Worm (Caenorhabditis elegans): ENCODE data around the gene F39E9.6.
A peak's percentile ranks its signal among the peaks of the same experiment; 100 is the strongest.

Gene F39E9.6

ce11 chrII:3343714-3344113, 30.4 kb upstream of the F39E9.6 start, which contains the start of gene F14D2.15:
Gene F14D2.15, minus strand, starts transcription at chrII:3343814.
- TF ChIP-seq F55B11.4 (tag; optimal IDR thresholded peaks at IDR 0.05; ENCODE audit: borderline replicate concordance, insufficient read depth) (no peak), lsl-1 (GFP tag; optimal IDR thresholded peaks at IDR 0.05) (no peak), somi-1 (GFP tag; optimal IDR thresholded peaks at IDR 0.05) (no peak), ekl-4 (GFP tag; IDR thresholded peaks at IDR 0.05) (no peak), atf-7 (tag; optimal IDR thresholded peaks at IDR 0.05) (no peak), pbrm-1 (GFP tag; IDR thresholded peaks at IDR 0.05) (no peak), mel-28 (tag; optimal IDR thresholded peaks at IDR 0.05; ENCODE audit: borderline replicate concordance) (no peak)

ce11 chrII:3341989-3342388, 28.6 kb upstream of the F39E9.6 start, which contains the start of gene F14D2.11:
Gene F14D2.11, minus strand, starts transcription at chrII:3342089.
- TF ChIP-seq madf-3 (GFP tag; IDR thresholded peaks at IDR 0.05) (0 out of 2 replicates have a peak, but pooled peaks have one; percentile 21), snpc-4 (GFP tag; optimal IDR thresholded peaks at IDR 0.05) (no peak), snpc-4 (tag; optimal IDR thresholded peaks at IDR 0.05) (no peak), ztf-3 (GFP tag; optimal IDR thresholded peaks at IDR 0.05) (no peak), hlh-12 (tag; optimal IDR thresholded peaks at IDR 0.05) (no peak), nfya-2 (GFP tag; IDR thresholded peaks at IDR 0.05) (no peak), lsl-1 (GFP tag; optimal IDR thresholded peaks at IDR 0.05) (peak; percentile 68)

- TF ChIP-seq F10E7.11 (tag; optimal IDR thresholded peaks at IDR 0.05), result no peak
- TF ChIP-seq egrh-3 (GFP tag; IDR thresholded peaks at IDR 0.05), result peak; percentile 73
- TF ChIP-seq Y95B8A.8 (GFP tag; IDR thresholded peaks at IDR 0.05), result 0 out of 2 replicates have a peak, but pooled peaks have one; percentile 18
- TF ChIP-seq F23B12.7 (tag; optimal IDR thresholded peaks at IDR 0.05; ENCODE audit: insufficient read depth), result no peak
- peak; percentile 72 for TF ChIP-seq zfh-2 (GFP tag; conservative IDR thresholded peaks at IDR 0.05)
Observed at ce11 chrII:3340818-3341217, 27.5 kb upstream of the F39E9.6 start.

- TF ChIP-seq K11D2.4 (GFP tag; IDR thresholded peaks at IDR 0.05) (no peak), bed-1 (GFP tag; IDR thresholded peaks at IDR 0.05) (no peak), aptf-2 (GFP tag; conservative IDR thresholded peaks at IDR 0.05) (no peak), F52B5.7 (tag; optimal IDR thresholded peaks at IDR 0.05) (no peak), cebp-1 (GFP tag; IDR thresholded peaks at IDR 0.05) (no peak), cebp-1 (tag; optimal IDR thresholded peaks at IDR 0.05) (no peak), Y56A3A.18 (GFP tag; IDR thresholded peaks at IDR 0.05) (no peak), akir-1 (GFP tag; optimal IDR thresholded peaks at IDR 0.05) (no peak), hmg-20 (GFP tag; IDR thresholded peaks at IDR 0.05) (no peak), bed-2 (GFP tag; IDR thresholded peaks at IDR 0.05) (no peak), nhr-80 (tag; optimal IDR thresholded peaks at IDR 0.05) (no peak), F49E8.2 (tag; optimal IDR thresholded peaks at IDR 0.05; ENCODE audit: insufficient read depth) (no peak), lsy-27 (tag; optimal IDR thresholded peaks at IDR 0.05; ENCODE audit: borderline replicate concordance, insufficient read depth) (no peak), ekl-4 (GFP tag; IDR thresholded peaks at IDR 0.05) (no peak), ceh-79 (tag; optimal IDR thresholded peaks at IDR 0.05) (no peak), lag-1 (GFP tag; IDR thresholded peaks at IDR 0.05) (no peak), unc-130 (GFP tag; optimal IDR thresholded peaks at IDR 0.05) (no peak), F57A8.1 (GFP tag; optimal IDR thresholded peaks at IDR 0.05) (no peak), Y79H2A.3 (GFP tag; conservative IDR thresholded peaks at IDR 0.05) (no peak), lin-35 (GFP tag; optimal IDR thresholded peaks at IDR 0.05) (no peak), F33H1.4 (GFP tag; IDR thresholded peaks at IDR 0.05) (no peak)
Observed at ce11 chrII:3340251-3340650, 26.9 kb upstream of the F39E9.6 start, which contains the start of gene F14D2.5. Gene F14D2.5, plus strand, starts transcription at chrII:3340551.

All from whole organism, young adult.